Worm (Caenorhabditis elegans) whole organism, late embryonic: Measurements from ENCODE around the gene fbxb-60.
"Not testable (repeated sequence)": the region's sequence is repeated elsewhere in the genome, so short reads cannot be mapped to it uniquely, and the experiment has no call there.

Experiments used
- C38D4.7 ChIP-seq: fragments of 200-800 bp; sonication (Bioruptor generic); optimal IDR thresholded peaks from 2 replicates; lab custom pipeline; 2018; ENCODE audit warnings: mild to moderate bottlenecking, missing genetic modification characterization, moderate library complexity, missing compliant biosample characterization
- K09A11.1 ChIP-seq: sonication (generic microtip); optimal IDR thresholded peaks from 2 replicates; lab custom pipeline; 2017; ENCODE audit warnings: antibody characterized with exemption, mild to moderate bottlenecking, missing genetic modification characterization, missing compliant biosample characterization; ENCODE audit not compliant: insufficient read depth
- Y22D7AL.16 ChIP-seq: sonication (generic microtip); optimal IDR thresholded peaks from 2 replicates; lab custom pipeline; 2016; ENCODE audit warnings: missing genetic modification characterization, missing compliant biosample characterization
- ahr-1 ChIP-seq: sonication (generic microtip); optimal IDR thresholded peaks from 2 replicates; lab custom pipeline; 2016; ENCODE audit warnings: missing genetic modification characterization, missing compliant biosample characterization
- ceh-2 ChIP-seq: sonication (generic microtip); optimal IDR thresholded peaks from 2 replicates; lab custom pipeline; 2016; ENCODE audit warnings: missing genotype, missing genetic modification characterization, missing compliant biosample characterization
- ceh-22 ChIP-seq: sonication (generic microtip); optimal IDR thresholded peaks from 2 replicates; lab custom pipeline; 2017; ENCODE audit warnings: missing biosample characterization, missing genetic modification characterization
- ceh-24 ChIP-seq: sonication (generic microtip); optimal IDR thresholded peaks from 2 replicates; lab custom pipeline; 2016; ENCODE audit warnings: mild to moderate bottlenecking, missing genetic modification characterization, missing compliant biosample characterization
- ceh-30 ChIP-seq: fragments of 150-350 bp; optimal IDR thresholded peaks from 2 replicates; lab custom pipeline; 2014; ENCODE audit warnings: missing biosample characterization, missing genetic modification characterization
- ceh-31 ChIP-seq: sonication (generic microtip); optimal IDR thresholded peaks from 2 replicates; lab custom pipeline; 2016; ENCODE audit warnings: missing genetic modification characterization, missing compliant biosample characterization
- ceh-34 ChIP-seq: sonication (generic microtip); optimal IDR thresholded peaks from 2 replicates; lab custom pipeline; 2016; ENCODE audit warnings: mild to moderate bottlenecking, missing genetic modification characterization, missing compliant biosample characterization
- ceh-6 ChIP-seq: fragments of 200-800 bp; sonication (Bioruptor generic); optimal IDR thresholded peaks from 2 replicates; lab custom pipeline; 2018; ENCODE audit warnings: mild to moderate bottlenecking, missing genetic modification characterization, missing compliant biosample characterization
- ceh-9 ChIP-seq: sonication (generic microtip); optimal IDR thresholded peaks from 2 replicates; lab custom pipeline; 2016; ENCODE audit warnings: mild to moderate bottlenecking, missing genetic modification characterization, inconsistent platforms, missing compliant biosample characterization
- dmd-4 ChIP-seq: sonication (generic microtip); optimal IDR thresholded peaks from 2 replicates; lab custom pipeline; 2016; ENCODE audit warnings: borderline replicate concordance, missing genetic modification characterization, missing compliant biosample characterization
- dve-1 ChIP-seq: sonication (generic microtip); optimal IDR thresholded peaks from 2 replicates; lab custom pipeline; 2017; ENCODE audit warnings: antibody characterized with exemption, mild to moderate bottlenecking, missing genetic modification characterization, missing compliant biosample characterization
- elt-4 ChIP-seq: sonication (generic microtip); optimal IDR thresholded peaks from 2 replicates; lab custom pipeline; 2016; ENCODE audit warnings: missing genetic modification characterization, missing compliant biosample characterization
- ets-4 ChIP-seq: sonication (generic microtip); optimal IDR thresholded peaks from 2 replicates; lab custom pipeline; 2016; ENCODE audit warnings: missing genetic modification characterization, missing compliant biosample characterization
- fkh-6 ChIP-seq: sonication (generic microtip); optimal IDR thresholded peaks from 2 replicates; lab custom pipeline; 2016; ENCODE audit warnings: missing genetic modification characterization, missing compliant biosample characterization
- hlh-8 ChIP-seq: sonication (generic microtip); optimal IDR thresholded peaks from 2 replicates; lab custom pipeline; 2016; ENCODE audit warnings: missing genotype, missing genetic modification characterization, missing compliant biosample characterization
- lim-6 ChIP-seq: sonication (generic microtip); optimal IDR thresholded peaks from 2 replicates; lab custom pipeline; 2016; ENCODE audit warnings: missing genetic modification characterization, missing compliant biosample characterization
- madf-2 ChIP-seq: sonication (generic microtip); optimal IDR thresholded peaks from 2 replicates; lab custom pipeline; 2017; ENCODE audit warnings: missing genetic modification characterization, missing compliant biosample characterization
- nhr-11 ChIP-seq: fragments of 150-350 bp; optimal IDR thresholded peaks from 2 replicates; lab custom pipeline; 2014; ENCODE audit warnings: missing biosample characterization, missing genetic modification characterization
- pag-3 ChIP-seq: sonication (generic microtip); optimal IDR thresholded peaks from 2 replicates; lab custom pipeline; 2016; ENCODE audit warnings: missing compliant biosample characterization, missing genetic modification characterization, borderline replicate concordance
- pat-9 ChIP-seq: fragments of 200-800 bp; sonication (Bioruptor generic); optimal IDR thresholded peaks from 2 replicates; lab custom pipeline; 2018; ENCODE audit warnings: mild to moderate bottlenecking, missing genetic modification characterization, moderate library complexity, missing compliant biosample characterization
- pax-1 ChIP-seq: fragments of 150-350 bp; optimal IDR thresholded peaks from 2 replicates; lab custom pipeline; 2014; ENCODE audit warnings: missing biosample characterization, missing genetic modification characterization
- pha-2 ChIP-seq: sonication (generic microtip); optimal IDR thresholded peaks from 2 replicates; lab custom pipeline; 2017; ENCODE audit warnings: mild to moderate bottlenecking, missing genetic modification characterization, missing compliant biosample characterization
- pros-1 ChIP-seq: fragments of 150-350 bp; optimal IDR thresholded peaks from 2 replicates; lab custom pipeline; 2014; ENCODE audit warnings: missing biosample characterization, missing genetic modification reagents, missing genetic modification characterization
- sox-2 ChIP-seq: fragments of 200-800 bp; sonication (Bioruptor generic); IDR thresholded peaks from 2 replicates; pipeline ENCODE4 v1.3.6; 2022; ENCODE audit warnings: missing genetic modification reagents, missing genetic modification characterization, missing compliant biosample characterization
- syd-9 ChIP-seq: sonication (generic microtip); optimal IDR thresholded peaks from 2 replicates; lab custom pipeline; 2016; ENCODE audit warnings: mild to moderate bottlenecking, missing genetic modification characterization, moderate library complexity, missing compliant biosample characterization
- tbx-2 ChIP-seq: sonication (generic microtip); optimal IDR thresholded peaks from 2 replicates; lab custom pipeline; 2016; ENCODE audit warnings: missing genetic modification characterization, missing compliant biosample characterization
- unc-55 ChIP-seq: sonication (generic microtip); optimal IDR thresholded peaks from 2 replicates; lab custom pipeline; 2017; ENCODE audit warnings: missing biosample characterization, missing genetic modification reagents, missing genetic modification characterization
- unc-86 ChIP-seq: sonication (generic microtip); optimal IDR thresholded peaks from 2 replicates; lab custom pipeline; 2016; ENCODE audit warnings: missing genetic modification characterization, missing compliant biosample characterization

The fbxb-60 gene

DNA sequence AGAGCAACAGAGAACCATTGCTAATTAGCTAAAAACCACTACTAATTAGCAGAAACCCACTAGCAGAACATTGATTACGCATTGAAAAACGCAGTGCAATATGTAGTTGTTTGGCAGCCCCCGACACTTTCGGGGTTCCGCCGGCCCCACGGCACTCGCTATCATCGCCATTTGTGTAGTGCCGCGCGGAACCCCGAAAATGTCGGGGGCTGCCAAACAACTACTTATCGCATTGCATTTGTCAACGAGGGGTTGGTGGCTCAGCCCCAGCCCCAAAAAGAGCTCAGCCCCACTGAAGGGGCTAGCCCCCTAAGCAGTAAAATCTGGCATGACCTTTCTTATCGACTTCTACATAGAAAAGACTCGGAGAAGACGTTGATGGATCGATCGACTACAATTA lies 38.2 kb upstream of the fbxb-60 start:
- TF ChIP-seq dmd-4 (tag; lab: Kevin White, UChicago) (no peak), ceh-2 (tag; lab: Kevin White, UChicago) (no peak), tbx-2 (tag; lab: Kevin White, UChicago) (no peak)

DNA sequence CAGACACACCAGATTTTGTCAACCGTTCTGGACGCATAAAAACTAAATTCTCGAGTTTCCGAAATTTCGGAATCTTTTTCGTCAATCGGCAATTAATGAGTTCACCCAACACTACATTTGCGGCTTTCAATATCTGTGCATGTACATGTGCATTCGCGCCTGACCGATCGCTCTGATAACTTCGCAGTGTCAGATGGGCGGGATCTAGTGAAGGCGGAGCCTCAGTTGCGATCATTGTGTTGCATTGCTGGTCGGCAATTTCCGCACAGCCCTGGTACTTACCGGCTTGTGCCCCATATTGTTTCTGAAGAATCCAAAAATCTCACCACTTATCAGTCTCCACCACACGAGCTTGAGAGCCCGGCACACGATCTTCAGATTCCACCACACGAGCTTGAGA lies 36.9 kb upstream of the fbxb-60 start:
- TF ChIP-seq ceh-22 (tag; lab: Kevin White, UChicago) (no peak), ceh-24 (no peak), pha-2 (tag; lab: Kevin White, UChicago) (no peak), pat-9 (tag; lab: Kevin White, UChicago) (no peak), unc-55 (no peak), ahr-1 (no peak), tbx-2 (tag; lab: Kevin White, UChicago) (no peak), sox-2 (GFP tag; lab: Robert Waterston, UW) (no peak), pros-1 (tag; lab: Kevin White, UChicago) (no peak)

DNA sequence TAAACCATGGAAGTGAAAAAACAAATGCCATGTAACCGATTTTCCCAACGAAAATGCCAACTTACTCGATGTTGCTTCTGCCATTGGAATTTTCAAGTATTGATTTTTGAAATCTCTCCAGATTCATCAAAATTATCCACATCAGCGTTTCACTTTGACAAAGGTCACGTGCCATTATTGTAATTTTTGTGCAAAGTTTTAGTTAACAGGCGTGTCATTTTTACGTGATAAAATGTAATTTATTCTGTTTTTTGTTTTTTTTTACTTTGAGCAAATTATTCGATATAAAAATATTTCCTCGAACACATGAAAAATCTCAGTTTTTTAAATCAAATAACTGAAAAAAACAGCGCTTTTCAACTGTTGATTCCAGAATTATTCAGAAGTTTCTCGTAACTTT lies 35.3 kb upstream of the fbxb-60 start, which contains the start of gene F21D9.2:
TSS of gene F21D9.2 (minus strand) at position 101 of the 400 bp plus-strand sequence.
- no peak for TF ChIP-seq dve-1
- TF ChIP-seq ahr-1 = no peak
- TF ChIP-seq K09A11.1 (tag; lab: Kevin White, UChicago) = no peak
- no peak for TF ChIP-seq C38D4.7 (GFP tag; lab: Kevin White, UChicago)
- TF ChIP-seq sox-2 (GFP tag; lab: Robert Waterston, UW) = no peak
- no peak for TF ChIP-seq lim-6
- no peak for TF ChIP-seq pag-3
- no peak for TF ChIP-seq dmd-4 (tag; lab: Kevin White, UChicago)
- TF ChIP-seq pros-1 (tag; lab: Kevin White, UChicago) = no peak
- no peak for TF ChIP-seq syd-9
- no peak for TF ChIP-seq ceh-30 (tag; lab: Kevin White, UChicago)
- no peak for TF ChIP-seq madf-2 (tag; lab: Kevin White, UChicago)

DNA sequence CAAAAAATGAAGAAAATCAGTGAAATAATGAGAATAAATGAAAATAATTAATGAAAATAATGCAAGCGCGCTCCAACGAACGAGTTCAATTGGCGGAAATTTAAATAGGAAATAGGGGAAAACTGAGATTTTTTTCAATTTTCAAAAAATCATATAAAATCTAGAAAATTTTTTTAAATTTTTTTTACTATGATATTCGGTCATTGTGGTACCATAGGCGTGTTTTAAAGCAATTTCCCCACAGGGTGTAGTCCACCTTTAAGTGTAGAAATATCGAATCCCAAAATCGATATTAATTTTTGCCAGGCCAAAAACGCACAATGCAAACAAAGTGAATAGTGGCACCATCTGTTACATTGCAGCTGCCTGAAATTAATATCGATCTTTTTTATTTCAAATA lies 33.5 kb upstream of the fbxb-60 start, which contains the start of gene F21D9.1:
TSS of gene F21D9.1 (plus strand) at position 301 of the 400 bp plus-strand sequence.
- not testable (repeated sequence) for TF ChIP-seq pat-9 (tag; lab: Kevin White, UChicago); ceh-6; fkh-6 (tag; lab: Kevin White, UChicago)

DNA sequence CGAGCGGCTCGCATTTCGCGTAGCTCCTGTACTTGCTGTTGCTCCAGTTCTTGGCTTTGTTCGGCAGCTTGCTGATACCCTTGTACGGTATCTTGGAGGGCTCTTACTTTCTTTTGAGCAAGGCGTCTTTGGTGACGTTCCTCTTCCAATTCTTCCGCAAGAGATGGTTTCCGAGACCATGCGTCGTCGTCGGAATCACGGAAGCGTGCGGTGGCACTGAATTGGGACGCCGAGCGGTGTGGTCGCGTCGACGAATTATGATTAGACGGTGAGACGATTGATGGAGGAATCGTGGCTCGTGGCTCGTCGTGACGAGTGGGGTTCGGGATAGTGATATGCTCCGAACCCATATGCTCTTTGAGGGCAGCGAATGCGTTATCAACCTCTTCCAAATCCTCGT lies 21.3 kb upstream of the fbxb-60 start:
- TF ChIP-seq ets-4 (tag; lab: Kevin White, UChicago) (no peak), nhr-11 (no peak), sox-2 (GFP tag; lab: Robert Waterston, UW) (no peak), syd-9 (no peak), ceh-6 (no peak), ceh-24 (no peak), pag-3 (no peak), ceh-34 (tag; lab: Kevin White, UChicago) (no peak), unc-86 (tag; lab: Kevin White, UChicago) (no peak), hlh-8 (tag; lab: Kevin White, UChicago) (no peak), Y22D7AL.16 (no peak), pha-2 (tag; lab: Kevin White, UChicago) (no peak)

DNA sequence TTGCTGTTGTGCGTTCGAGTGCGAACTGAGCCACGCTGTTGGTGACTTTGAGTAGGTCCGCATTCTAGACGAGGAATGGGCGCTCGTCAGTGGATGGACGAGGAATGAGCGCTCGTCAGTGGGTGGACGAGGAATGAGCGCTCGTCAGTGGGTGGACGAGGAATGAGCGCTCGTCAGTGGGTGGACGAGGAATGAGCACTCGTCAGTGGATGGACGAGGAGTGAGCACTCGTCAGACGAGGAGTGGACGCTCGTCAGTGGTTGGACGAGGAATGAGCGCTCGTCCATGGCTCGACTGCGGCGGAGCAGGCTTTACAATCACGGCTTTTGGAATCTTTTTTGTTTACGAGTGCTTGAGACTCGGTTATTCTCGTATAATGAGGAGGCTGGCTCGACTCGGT lies 19.1 kb upstream of the fbxb-60 start:
- no peak for TF ChIP-seq tbx-2 (tag; lab: Kevin White, UChicago)
- no peak for TF ChIP-seq pax-1
- TF ChIP-seq elt-4 (tag; lab: Kevin White, UChicago) = no peak
- no peak for TF ChIP-seq sox-2 (GFP tag; lab: Robert Waterston, UW)
- no peak for TF ChIP-seq ceh-31 (tag; lab: Kevin White, UChicago)
- no peak for TF ChIP-seq unc-86 (tag; lab: Kevin White, UChicago)
- TF ChIP-seq ceh-9 (tag; lab: Kevin White, UChicago) = no peak
- TF ChIP-seq unc-55 = no peak
